Fruit fly (Drosophila melanogaster): ENCODE data around the gene dnt.

DNA sequence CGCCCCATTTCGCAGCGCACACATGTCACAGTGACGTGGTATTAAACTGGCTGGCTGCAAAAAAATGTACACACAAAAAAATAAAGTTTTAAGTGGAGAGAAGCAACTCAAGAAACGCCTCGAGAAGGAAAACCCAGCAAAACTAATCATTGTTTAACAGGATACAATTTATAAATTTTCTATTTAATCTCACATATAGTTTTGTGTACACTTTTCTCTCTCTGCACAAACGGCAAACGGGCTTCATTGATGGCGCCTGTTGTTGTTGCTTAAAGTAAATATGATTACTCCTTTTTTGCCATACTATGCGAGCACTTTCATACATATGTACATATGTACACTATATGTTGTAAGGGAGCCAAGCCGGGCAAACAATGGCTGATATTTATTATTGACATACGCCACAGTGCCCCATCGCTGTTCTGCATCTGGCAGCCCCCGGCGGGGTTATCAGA, 5.0 kb downstream of the dnt start:
- no peak for TF ChIP-seq Clk (GFP tag; optimal IDR thresholded peaks at IDR 0.05)
- no peak for TF ChIP-seq CG12768 (GFP tag; optimal IDR thresholded peaks at IDR 0.05)
- no peak for TF ChIP-seq Crg-1 (GFP tag; optimal IDR thresholded peaks at IDR 0.05)
- peak; percentile 21 for TF ChIP-seq Hr96 (GFP tag; optimal IDR thresholded peaks at IDR 0.05)
- no peak for TF ChIP-seq CG14711 (tag; optimal IDR thresholded peaks at IDR 0.05)
